Fruit fly (Drosophila melanogaster): ENCODE measurements around the gene CG31955.
A peak's percentile ranks its signal among the peaks of the same experiment; 100 is the strongest.

The CG31955 gene

DNA sequence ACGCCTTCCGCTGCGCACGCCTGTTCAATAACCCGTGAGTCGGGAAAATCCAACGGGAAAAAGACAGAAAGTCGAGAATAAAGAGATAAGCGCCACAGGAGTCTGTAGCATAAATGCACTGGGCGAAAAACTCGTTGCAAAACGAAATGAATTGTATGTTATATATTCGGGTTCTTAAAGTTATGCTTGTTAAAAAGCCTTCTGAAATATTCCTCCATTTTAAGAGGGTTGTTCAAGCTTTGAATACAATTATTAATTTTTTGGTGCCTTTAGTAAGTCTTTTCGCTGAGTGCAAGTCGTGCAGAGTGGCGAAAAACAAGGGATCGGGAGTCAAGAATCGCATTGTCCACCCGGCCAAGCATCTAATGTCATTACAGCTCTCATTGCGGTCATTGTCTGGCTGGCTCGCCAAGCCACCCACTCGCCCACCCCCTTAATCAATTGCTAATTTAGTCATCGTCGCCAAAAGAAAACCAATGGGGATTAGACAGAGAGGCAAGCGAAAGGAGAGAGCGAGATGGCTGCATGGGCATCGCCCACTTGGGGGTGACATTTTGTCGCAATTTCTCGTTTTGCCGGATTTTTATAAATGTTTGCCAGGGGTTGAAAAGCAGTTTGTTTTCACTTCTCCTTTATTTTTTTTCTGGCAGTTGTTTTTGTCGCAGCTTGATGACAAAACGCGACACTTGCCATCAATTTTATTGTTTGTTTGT, 27.6 kb downstream of the CG31955 start (continued):
- peak; percentile 59 for TF ChIP-seq CG1832 (GFP tag; optimal IDR thresholded peaks at IDR 0.05)
- TF ChIP-seq pnt (GFP tag; optimal IDR thresholded peaks at IDR 0.05): peak; percentile 27
- TF ChIP-seq chif (GFP tag; optimal IDR thresholded peaks at IDR 0.05): peak in 1 of 2 experiments; percentile 19
- peak; percentile 3 for TF ChIP-seq CG2202 (tag; optimal IDR thresholded peaks at IDR 0.05)
- no peak for TF ChIP-seq toy (GFP tag; IDR thresholded peaks at IDR 0.05)
- TF ChIP-seq CG15696 (tag; optimal IDR thresholded peaks at IDR 0.05): no peak
- no peak for TF ChIP-seq CG4360 (GFP tag; IDR thresholded peaks at IDR 0.05)
- TF ChIP-seq CG33557 (GFP tag; optimal IDR thresholded peaks at IDR 0.05): peak; percentile 10
- peak; percentile 26; the same call in 1 of the 2 replicates for TF ChIP-seq vvl (GFP tag; IDR thresholded peaks at IDR 0.05)
- TF ChIP-seq Xrp1 (GFP tag; IDR thresholded peaks at IDR 0.05): peak; percentile 55; the same call in 1 of the 2 replicates
- TF ChIP-seq CG34422 (GFP tag; IDR thresholded peaks at IDR 0.05): 0 out of 3 replicates have a peak, but pooled peaks have one; percentile 26
- TF ChIP-seq seq (GFP tag; IDR thresholded peaks at IDR 0.05): peak; percentile 84
- TF ChIP-seq CG8924 (tag; optimal IDR thresholded peaks at IDR 0.05): no peak
- TF ChIP-seq CG9727 (GFP tag; optimal IDR thresholded peaks at IDR 0.05): peak; percentile 39
- no peak for TF ChIP-seq Hmx (GFP tag; optimal IDR thresholded peaks at IDR 0.05)
- no peak for TF ChIP-seq CG31365 (tag; optimal IDR thresholded peaks at IDR 0.05)
- 0 out of 2 replicates have a peak, but pooled peaks have one; percentile 16 for TF ChIP-seq CG6689 (GFP tag; IDR thresholded peaks at IDR 0.05)
- TF ChIP-seq Chrac-16 (GFP tag; optimal IDR thresholded peaks at IDR 0.05): peak; percentile 19
- TF ChIP-seq Xbp1 (GFP tag; optimal IDR thresholded peaks at IDR 0.05): peak; percentile 12

DNA sequence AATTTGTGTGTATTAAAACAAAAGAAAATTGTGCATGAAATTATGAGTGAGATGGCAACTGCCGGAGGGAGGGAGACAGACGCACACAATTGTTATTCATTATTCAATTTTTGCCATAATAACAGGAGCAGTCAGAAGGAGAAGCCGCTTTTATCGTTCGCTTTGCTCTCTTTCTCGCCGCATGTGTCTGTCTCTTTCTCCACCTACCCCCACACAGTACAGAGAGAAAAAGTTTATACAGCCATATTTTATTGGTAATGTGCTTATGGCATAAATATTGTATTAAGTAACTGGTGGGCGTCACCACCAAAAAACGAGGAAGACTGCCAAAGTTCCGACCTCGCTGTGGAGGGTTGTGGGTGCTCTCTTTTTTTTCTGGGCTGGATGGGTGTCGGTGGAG, 30.4 kb downstream of the CG31955 start:
- TF ChIP-seq Nf-YC (tag; optimal IDR thresholded peaks at IDR 0.05): peak; percentile 93
- no peak for TF ChIP-seq Hand (GFP tag; optimal IDR thresholded peaks at IDR 0.05)
- TF ChIP-seq ewg (GFP tag; optimal IDR thresholded peaks at IDR 0.05): peak; percentile 31
- TF ChIP-seq scrt (GFP tag; optimal IDR thresholded peaks at IDR 0.05): no peak
- TF ChIP-seq vvl (GFP tag; IDR thresholded peaks at IDR 0.05): peak; percentile 29; the same call in 1 of the 2 replicates
- TF ChIP-seq CG2202 (tag; optimal IDR thresholded peaks at IDR 0.05): no peak
- TF ChIP-seq CG1832 (GFP tag; optimal IDR thresholded peaks at IDR 0.05): peak; percentile 45
- TF ChIP-seq Trl (optimal IDR thresholded peaks at IDR 0.05): peak in 1 of 2 experiments; percentile 5
- no peak for TF ChIP-seq Trl (GFP tag; optimal IDR thresholded peaks at IDR 0.05)
- no peak for TF ChIP-seq CG7357 (GFP tag; IDR thresholded peaks at IDR 0.05)
- no peak for TF ChIP-seq kni (GFP tag; optimal IDR thresholded peaks at IDR 0.05)
- no peak for TF ChIP-seq onecut (GFP tag; IDR thresholded peaks at IDR 0.05)
- no peak for TF ChIP-seq en (GFP tag; optimal IDR thresholded peaks at IDR 0.05)
- TF ChIP-seq CG1024 (GFP tag; IDR thresholded peaks at IDR 0.05): no peak
- peak; percentile 34 for TF ChIP-seq Deaf1 (tag; optimal IDR thresholded peaks at IDR 0.05)
- no peak for TF ChIP-seq HLH3B (GFP tag; IDR thresholded peaks at IDR 0.05)
- TF ChIP-seq seq (GFP tag; IDR thresholded peaks at IDR 0.05): peak; percentile 74; the same call in 1 of the 2 replicates
- peak; percentile 81 for TF ChIP-seq CG10321 (GFP tag; IDR thresholded peaks at IDR 0.05)
- TF ChIP-seq jing (GFP tag; optimal IDR thresholded peaks at IDR 0.05): no peak
- peak; percentile 87 for TF ChIP-seq Nf-YB (GFP tag; optimal IDR thresholded peaks at IDR 0.05)
- no peak for TF ChIP-seq Max (GFP tag; optimal IDR thresholded peaks at IDR 0.05)
- no peak for TF ChIP-seq CG11696 (GFP tag; IDR thresholded peaks at IDR 0.05)
- no peak for TF ChIP-seq yki (optimal IDR thresholded peaks at IDR 0.05)

DNA sequence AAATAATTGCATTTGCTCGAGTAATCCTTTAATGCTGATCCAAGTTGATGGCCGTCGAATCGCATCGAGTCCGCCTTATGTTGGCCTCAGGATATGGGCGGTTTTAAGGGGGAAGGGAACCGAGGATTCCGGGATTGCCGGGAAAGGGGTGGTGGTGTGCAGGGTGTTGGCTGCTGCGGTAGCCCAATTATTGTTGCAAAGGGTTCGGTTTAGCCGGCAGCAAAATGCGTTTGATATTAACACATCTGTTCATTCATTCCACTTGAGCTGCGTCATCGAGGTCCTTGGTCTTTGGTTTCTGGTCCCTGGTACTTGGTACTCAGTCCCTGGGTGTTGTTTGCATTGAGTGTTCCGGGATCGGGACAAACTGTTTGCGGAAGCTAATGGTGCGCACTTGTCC, 31.6 kb downstream of the CG31955 start:
- TF ChIP-seq bab2 (GFP tag; optimal IDR thresholded peaks at IDR 0.05): no peak
- no peak for TF ChIP-seq CG8281 (tag; optimal IDR thresholded peaks at IDR 0.05)
- no peak for TF ChIP-seq ranshi (GFP tag; IDR thresholded peaks at IDR 0.05)
- no peak for TF ChIP-seq ci (GFP tag; IDR thresholded peaks at IDR 0.05)
- no peak for TF ChIP-seq CG11696 (GFP tag; IDR thresholded peaks at IDR 0.05)
- TF ChIP-seq pros (GFP tag; optimal IDR thresholded peaks at IDR 0.05): peak; percentile 57
- no peak for TF ChIP-seq dmrt11E (tag; optimal IDR thresholded peaks at IDR 0.05)
- TF ChIP-seq Vsx1 (GFP tag; optimal IDR thresholded peaks at IDR 0.05): no peak
- no peak for TF ChIP-seq CG3726 (GFP tag; IDR thresholded peaks at IDR 0.05)
- TF ChIP-seq Mrtf (GFP tag; IDR thresholded peaks at IDR 0.05): 0 out of 3 replicates have a peak, but pooled peaks have one; percentile 11
- TF ChIP-seq CG11247 (GFP tag; IDR thresholded peaks at IDR 0.05): no peak
- no peak for TF ChIP-seq Atf-2 (GFP tag; optimal IDR thresholded peaks at IDR 0.05)
- no peak for TF ChIP-seq fu2 (GFP tag; optimal IDR thresholded peaks at IDR 0.05)

Data from whole organism, embryonic.